Worm (Caenorhabditis elegans): ENCODE results near the gene F31E3.2.

The F31E3.2 gene

ce11 chrIII:7021156-7021637, 47.4 kb downstream of the F31E3.2 start, which contains the start of gene rfl-1 (continued):
- TF ChIP-seq nhr-77 (tag; optimal IDR thresholded peaks at IDR 0.05), result no peak

- no peak for TF ChIP-seq mdl-1 (tag; optimal IDR thresholded peaks at IDR 0.05)
- no peak for TF ChIP-seq lin-11 (tag; optimal IDR thresholded peaks at IDR 0.05)
- no peak for TF ChIP-seq nhr-6 (tag; optimal IDR thresholded peaks at IDR 0.05)
- TF ChIP-seq snpc-4 (tag; optimal IDR thresholded peaks at IDR 0.05), result no peak
- no peak for TF ChIP-seq skn-1 (tag; optimal IDR thresholded peaks at IDR 0.05)
- no peak for TF ChIP-seq peb-1 (tag; optimal IDR thresholded peaks at IDR 0.05)
- no peak for TF ChIP-seq fos-1 (tag; optimal IDR thresholded peaks at IDR 0.05)
- TF ChIP-seq nhr-237 (tag; optimal IDR thresholded peaks at IDR 0.05), result no peak
- no peak for TF ChIP-seq mbf-1 (tag; optimal IDR thresholded peaks at IDR 0.05)
- TF ChIP-seq ceh-82 (tag; optimal IDR thresholded peaks at IDR 0.05), result no peak
- TF ChIP-seq unc-55 (GFP tag; optimal IDR thresholded peaks at IDR 0.05), result no peak
- TF ChIP-seq ama-1 (optimal IDR thresholded peaks at IDR 0.05), result no peak
- no peak for TF ChIP-seq crh-2 (tag; optimal IDR thresholded peaks at IDR 0.05)
Observed at ce11 chrIII:7025839-7026238, 52.1 kb downstream of the F31E3.2 start.

All from whole organism, L2 larva.